Worm (Caenorhabditis elegans) whole organism, L4 larva: Measurements from ENCODE around the gene R08C7.11.

Source experiments
- D1046.2 ChIP-seq: fragments of 200-800 bp; sonication (Bioruptor generic); IDR thresholded peaks from 2 replicates; pipeline ENCODE4 v1.3.6; 2022; ENCODE audit warnings: missing genetic modification characterization, missing compliant biosample characterization
- F44E2.7 ChIP-seq: fragments of 200-800 bp; sonication (Bioruptor generic); IDR thresholded peaks from 2 replicates; pipeline ENCODE4 v2.1.2; 2022; ENCODE audit warnings: missing genetic modification characterization, missing compliant biosample characterization
- F49E8.2 ChIP-seq: sonication (generic microtip); optimal IDR thresholded peaks from 2 replicates; lab custom pipeline; 2016; ENCODE audit warnings: missing compliant biosample characterization, mild to moderate bottlenecking, missing genetic modification characterization, borderline replicate concordance
- T20F7.1 ChIP-seq: fragments of 200-800 bp; sonication (Bioruptor generic); optimal IDR thresholded peaks from 2 replicates; lab custom pipeline; 2018; ENCODE audit warnings: mild to moderate bottlenecking, missing genetic modification characterization, missing compliant biosample characterization
- aha-1 ChIP-seq: fragments of 150-350 bp; peaks from one replicate; lab custom pipeline; 2014; ENCODE audit warnings: missing biosample characterization, missing genetic modification characterization
- ama-1 ChIP-seq: fragments of 150-350 bp; optimal IDR thresholded peaks from 2 replicates; lab custom pipeline; 2014; ENCODE audit warnings: inconsistent platforms, mixed read lengths
- attf-4 ChIP-seq: sonication (generic microtip); optimal IDR thresholded peaks from 3 replicates; lab custom pipeline; 2017; ENCODE audit warnings: missing biosample characterization, missing genetic modification characterization
- ceh-20 ChIP-seq: fragments of 200-800 bp; sonication (Bioruptor generic); IDR thresholded peaks from 2 replicates; pipeline ENCODE4 v1.3.6; 2022; ENCODE audit warnings: missing genetic modification reagents, missing genetic modification characterization, missing compliant biosample characterization
- ces-1 ChIP-seq: fragments of 150-350 bp; sonication (generic microtip); optimal IDR thresholded peaks from 4 replicates; lab custom pipeline; 2014; ENCODE audit warnings: missing biosample characterization, missing genetic modification reagents, missing genetic modification characterization
- daf-12 ChIP-seq: fragments of 150-350 bp; optimal IDR thresholded peaks from 2 replicates; lab custom pipeline; 2014; ENCODE audit warnings: missing biosample characterization, missing genetic modification reagents, missing genetic modification characterization
- daf-16 ChIP-seq, 3 experiments: sonication (generic microtip); optimal IDR thresholded peaks; 2 replicates each; lab custom pipeline; 2016 to 2017; ENCODE audit warnings: missing genetic modification characterization in 3 of 3, missing genetic modification reagents in 3 of 3, mild to moderate bottlenecking in 2 of 3, missing compliant biosample characterization in 2 of 3, missing biosample characterization in 1 of 3, moderate library complexity in 1 of 3
- dmd-6 ChIP-seq: fragments of 200-800 bp; sonication (Bioruptor generic); IDR thresholded peaks from 2 replicates; pipeline ENCODE4 v1.3.6; 2022; ENCODE audit warnings: missing genetic modification reagents, missing genetic modification characterization, missing compliant biosample characterization
- dpl-1 ChIP-seq: fragments of 150-350 bp; optimal IDR thresholded peaks from 2 replicates; lab custom pipeline; 2014; ENCODE audit warnings: missing biosample characterization, missing genetic modification reagents, missing genetic modification characterization
- duxl-1 ChIP-seq: sonication (generic microtip); optimal IDR thresholded peaks from 2 replicates; lab custom pipeline; 2016; ENCODE audit warnings: mild to moderate bottlenecking, missing genetic modification characterization, moderate library complexity, missing compliant biosample characterization; ENCODE audit not compliant: poor library complexity
- dve-1 ChIP-seq: sonication (generic microtip); optimal IDR thresholded peaks from 2 replicates; lab custom pipeline; 2017; ENCODE audit warnings: antibody characterized with exemption, mild to moderate bottlenecking, missing genetic modification characterization, missing compliant biosample characterization; ENCODE audit not compliant: insufficient read depth
- fos-1 ChIP-seq: fragments of 150-350 bp; optimal IDR thresholded peaks from 2 replicates; lab custom pipeline; 2014; ENCODE audit warnings: missing biosample characterization, missing genetic modification characterization
- hif-1 ChIP-seq, 2 experiments: sonication (generic microtip); optimal IDR thresholded peaks; 2 replicates each; lab custom pipeline; 2016 to 2017; ENCODE audit warnings: missing compliant biosample characterization in 2 of 2, missing genetic modification characterization in 2 of 2, missing genetic modification reagents in 2 of 2, missing genotype in 2 of 2, mild to moderate bottlenecking in 1 of 2
- hlh-11 ChIP-seq: fragments of 200-800 bp; sonication (Bioruptor generic); optimal IDR thresholded peaks from 2 replicates; lab custom pipeline; 2018; ENCODE audit warnings: mild to moderate bottlenecking, missing genetic modification characterization, missing compliant biosample characterization
- hlh-30 ChIP-seq: sonication (generic microtip); optimal IDR thresholded peaks from 2 replicates; lab custom pipeline; 2017; ENCODE audit warnings: antibody characterized with exemption, mild to moderate bottlenecking, missing genetic modification characterization, missing compliant biosample characterization; ENCODE audit not compliant: insufficient read depth
- hmg-1.1 ChIP-seq: fragments of 200-800 bp; sonication (Bioruptor generic); IDR thresholded peaks from 2 replicates; pipeline ENCODE4 v1.3.6; 2022; ENCODE audit warnings: missing genetic modification reagents, missing genetic modification characterization, missing compliant biosample characterization
- lin-38 ChIP-seq: fragments of 200-800 bp; sonication (Bioruptor generic); IDR thresholded peaks from 2 replicates; pipeline ENCODE4 v1.3.6; 2022; ENCODE audit warnings: missing genetic modification reagents, missing genetic modification characterization, missing compliant biosample characterization
- lin-39 ChIP-seq: fragments of 150-350 bp; optimal IDR thresholded peaks from 2 replicates; lab custom pipeline; 2014; ENCODE audit warnings: missing biosample characterization, missing genetic modification reagents, missing genetic modification characterization
- madf-9 ChIP-seq: fragments of 200-800 bp; sonication (Bioruptor generic); conservative IDR thresholded peaks from 2 replicates; pipeline ENCODE4 v1.3.6; 2022; ENCODE audit warnings: missing genetic modification reagents, missing genetic modification characterization, missing compliant biosample characterization
- nhr-237 ChIP-seq: sonication (generic microtip); optimal IDR thresholded peaks from 2 replicates; lab custom pipeline; 2017; ENCODE audit warnings: missing biosample characterization, missing genetic modification characterization
- nhr-28 ChIP-seq: fragments of 150-350 bp; optimal IDR thresholded peaks from 2 replicates; lab custom pipeline; 2014; ENCODE audit warnings: missing biosample characterization, missing genetic modification characterization
- nhr-42 ChIP-seq: fragments of 200-800 bp; sonication (Bioruptor generic); IDR thresholded peaks from 2 replicates; pipeline ENCODE4 v1.3.6; 2022; ENCODE audit warnings: missing genetic modification characterization, missing compliant biosample characterization
- nhr-48 ChIP-seq: sonication (generic microtip); optimal IDR thresholded peaks from 2 replicates; lab custom pipeline; 2016; ENCODE audit warnings: mild to moderate bottlenecking, missing genetic modification characterization, missing compliant biosample characterization
- nhr-77 ChIP-seq: fragments of 150-350 bp; optimal IDR thresholded peaks from 2 replicates; lab custom pipeline; 2014; ENCODE audit warnings: missing biosample characterization, missing genetic modification characterization
- pqm-1 ChIP-seq: sonication (generic microtip); optimal IDR thresholded peaks from 2 replicates; lab custom pipeline; 2017; ENCODE audit warnings: missing biosample characterization, missing genetic modification characterization
- snpc-4 ChIP-seq: fragments of 150-350 bp; optimal IDR thresholded peaks from 2 replicates; lab custom pipeline; 2014; ENCODE audit warnings: missing biosample characterization, missing genetic modification characterization
- unc-39 ChIP-seq: sonication (generic microtip); optimal IDR thresholded peaks from 2 replicates; lab custom pipeline; 2017; ENCODE audit warnings: missing biosample characterization, missing genetic modification characterization
- zip-11 ChIP-seq: fragments of 200-800 bp; sonication (Bioruptor generic); IDR thresholded peaks from 2 replicates; pipeline ENCODE4 v1.3.6; 2022; ENCODE audit warnings: missing genetic modification characterization, missing compliant biosample characterization
- ztf-11 ChIP-seq: fragments of 150-350 bp; optimal IDR thresholded peaks from 2 replicates; lab custom pipeline; 2014; ENCODE audit warnings: missing biosample characterization, missing genetic modification characterization

Gene R08C7.11

ce11 chrIV:4482531-4482930 lies 27.8 kb upstream of the R08C7.11 start, which contains the start of gene M01H9.4 (continued):
- peak; percentile 50 for TF ChIP-seq nhr-77 (tag; lab: Kevin White, UChicago)
- no peak for TF ChIP-seq daf-12
- no peak for TF ChIP-seq daf-16 (GFP tag; optimal IDR thresholded peaks at IDR 0.05; lab: Kevin White, UChicago)
- peak; percentile 94 for TF ChIP-seq daf-16 (tag; optimal IDR thresholded peaks at IDR 0.05; lab: Kevin White, UChicago)
- peak; percentile 67 for TF ChIP-seq hlh-11 (tag; lab: Kevin White, UChicago)
- no peak for TF ChIP-seq unc-39 (tag; lab: Kevin White, UChicago)

- peak; percentile 41 for TF ChIP-seq hlh-30 (tag; lab: Kevin White, UChicago)
- peak; percentile 6 for TF ChIP-seq pqm-1 (tag; lab: Kevin White, UChicago)
- TF ChIP-seq ama-1 = no peak
- no peak for TF ChIP-seq D1046.2 (GFP tag; lab: Robert Waterston, UW)
- TF ChIP-seq dve-1 (tag; lab: Kevin White, UChicago) = peak; percentile 13
- no peak for TF ChIP-seq daf-16 (GFP tag; optimal IDR thresholded peaks at IDR 0.05; lab: Kevin White, UChicago)
- TF ChIP-seq daf-16 (tag; optimal IDR thresholded peaks at IDR 0.05; lab: Kevin White, UChicago) = peak; percentile 59
- no peak for TF ChIP-seq F49E8.2 (tag; lab: Kevin White, UChicago)
- peak; percentile 31 for TF ChIP-seq nhr-28
- no peak for TF ChIP-seq attf-4 (tag; lab: Kevin White, UChicago)
- TF ChIP-seq fos-1 (tag; lab: Kevin White, UChicago) = no peak
These were observed 26.6 kb upstream of the R08C7.11 start for ce11 chrIV:4481298-4481697.

ce11 chrIV:4480027-4480426 lies 25.3 kb upstream of the R08C7.11 start, which contains the start of gene M01H9.10:
TSS of gene M01H9.10 (minus strand) at chrIV:4480127.
- TF ChIP-seq nhr-237 (no peak), ceh-20 (GFP tag; lab: Robert Waterston, UW) (no peak), unc-39 (tag; lab: Kevin White, UChicago) (no peak), zip-11 (GFP tag; lab: Robert Waterston, UW) (no peak), F44E2.7 (GFP tag; lab: Robert Waterston, UW) (no peak), madf-9 (GFP tag; lab: Robert Waterston, UW) (no peak), nhr-42 (no peak), T20F7.1 (no peak), duxl-1 (tag; lab: Kevin White, UChicago) (no peak), snpc-4 (tag; lab: Kevin White, UChicago) (no peak), dmd-6 (GFP tag; lab: Robert Waterston, UW) (no peak), lin-38 (GFP tag; lab: Robert Waterston, UW) (no peak), ces-1 (no peak), hlh-11 (tag; lab: Kevin White, UChicago) (no peak), aha-1 (tag; lab: Kevin White, UChicago) (no peak), hif-1 (tag; optimal IDR thresholded peaks at IDR 0.05; lab: Kevin White, UChicago) (no peak), attf-4 (tag; lab: Kevin White, UChicago) (no peak), lin-39 (tag; lab: Kevin White, UChicago) (no peak), hmg-1.1 (GFP tag; lab: Robert Waterston, UW) (no peak)

DNA sequence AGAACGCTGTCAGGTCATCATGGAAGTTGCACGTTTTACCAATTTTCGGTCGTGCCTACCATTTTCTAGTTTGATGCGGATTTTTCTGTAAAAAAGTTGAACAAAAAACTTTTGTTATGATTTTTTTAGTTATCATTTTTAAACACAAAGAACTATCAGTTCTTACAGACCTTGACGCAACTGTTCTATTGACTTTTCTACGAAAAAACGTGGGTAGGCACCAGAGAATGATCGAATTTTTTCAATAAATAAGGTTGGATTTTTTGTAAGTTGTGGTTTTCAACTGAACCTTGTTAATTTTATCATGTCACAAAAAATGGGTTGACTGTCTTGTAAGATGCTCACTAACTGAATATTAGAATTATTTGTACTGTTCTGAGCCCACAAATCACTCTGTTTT lies 23.9 kb upstream of the R08C7.11 start:
- TF ChIP-seq dpl-1 (GFP tag; lab: Kevin White, UChicago) = no peak
- TF ChIP-seq hlh-11 (tag; lab: Kevin White, UChicago) = peak; percentile 12
- peak; percentile 36 for TF ChIP-seq dve-1 (tag; lab: Kevin White, UChicago)
- peak in 1 of 2 experiments; percentile 89 for TF ChIP-seq hif-1 (tag; optimal IDR thresholded peaks at IDR 0.05; lab: Kevin White, UChicago)
- TF ChIP-seq ztf-11 (tag; lab: Kevin White, UChicago) = no peak
- peak; percentile 47 for TF ChIP-seq dmd-6 (GFP tag; lab: Robert Waterston, UW)
- TF ChIP-seq nhr-48 (tag; lab: Kevin White, UChicago) = peak; percentile 47
- no peak for TF ChIP-seq daf-16 (GFP tag; optimal IDR thresholded peaks at IDR 0.05; lab: Kevin White, UChicago)
- TF ChIP-seq daf-16 (tag; optimal IDR thresholded peaks at IDR 0.05; lab: Kevin White, UChicago) = peak; percentile 29
- TF ChIP-seq, all 104 proteins: peak for 6
